Worm (Caenorhabditis elegans) whole organism, L2 larva: ENCODE measurements around the gene cal-2.
A peak's percentile ranks its signal among the peaks of the same experiment; 100 is the strongest.

Source experiments
- blmp-1 ChIP-seq: sonication (generic microtip); optimal IDR thresholded peaks from 2 replicates; lab custom pipeline; 2017; ENCODE audit warnings: missing genetic modification characterization, mild to moderate bottlenecking, missing compliant biosample characterization, antibody characterized with exemption, moderate library complexity; ENCODE audit not compliant: insufficient read depth
- elt-3 ChIP-seq: sonication (generic microtip); optimal IDR thresholded peaks from 2 replicates; lab custom pipeline; 2017; ENCODE audit warnings: missing biosample characterization, missing genetic modification characterization
- mdl-1 ChIP-seq, 2 experiments: fragments of 150-350 bp in 1 of 2; sonication (generic microtip) in 1 of 2; optimal IDR thresholded peaks; 2 replicates each; lab custom pipeline; 2017; ENCODE audit warnings: missing biosample characterization in 2 of 2, missing genetic modification characterization in 2 of 2
- nhr-11 ChIP-seq: fragments of 150-350 bp; optimal IDR thresholded peaks from 2 replicates; lab custom pipeline; 2014; ENCODE audit warnings: missing biosample characterization, missing genetic modification characterization
- unc-62 ChIP-seq: fragments of 150-350 bp; optimal IDR thresholded peaks from 2 replicates; lab custom pipeline; 2014; ENCODE audit warnings: missing biosample characterization, missing genetic modification reagents, missing genetic modification characterization
- ztf-11 ChIP-seq: sonication (generic microtip); optimal IDR thresholded peaks from 2 replicates; lab custom pipeline; 2017; ENCODE audit warnings: missing biosample characterization, missing genetic modification characterization
- ztf-4 ChIP-seq: fragments of 150-350 bp; optimal IDR thresholded peaks from 2 replicates; lab custom pipeline; 2014; ENCODE audit warnings: missing biosample characterization, missing genetic modification characterization

DNA sequence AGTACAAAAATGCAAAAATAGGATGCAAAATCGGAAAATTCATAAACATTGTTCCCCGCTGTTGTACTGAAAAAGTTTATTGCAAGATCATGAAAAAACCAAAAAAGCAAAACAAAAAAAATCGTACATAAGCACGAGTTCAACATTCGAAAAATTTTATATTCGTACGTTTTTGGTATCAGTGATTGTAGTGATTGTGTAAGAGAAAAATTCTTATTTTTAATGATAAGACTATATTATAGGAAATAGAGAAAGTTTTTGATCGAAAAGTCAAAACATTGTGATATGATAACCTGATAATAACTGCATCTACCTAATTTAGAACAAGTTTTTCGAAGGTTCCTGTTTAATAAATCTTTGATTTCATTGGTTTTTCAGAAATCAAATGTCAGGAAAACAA, 43.2 kb upstream of the cal-2 start:
- TF ChIP-seq ztf-11 (tag; lab: Kevin White, UChicago) (no peak), elt-3 (tag; lab: Kevin White, UChicago) (no peak), ztf-4 (no peak), nhr-11 (no peak), unc-62 (GFP tag; lab: Kevin White, UChicago) (no peak), blmp-1 (peak; percentile 10), mdl-1 (tag; optimal IDR thresholded peaks at IDR 0.05; lab: Kevin White, UChicago) (no peak)
